Worm (Caenorhabditis elegans): Measurements from ENCODE around the gene F58F9.9.

- no peak for TF ChIP-seq ceh-82 (tag; optimal IDR thresholded peaks at IDR 0.05)
- TF ChIP-seq ama-1 (optimal IDR thresholded peaks at IDR 0.05), result no peak
- no peak for TF ChIP-seq tbx-2 (tag; optimal IDR thresholded peaks at IDR 0.05)
- no peak for TF ChIP-seq unc-39 (tag; optimal IDR thresholded peaks at IDR 0.05)
- no peak for TF ChIP-seq snpc-4 (tag; optimal IDR thresholded peaks at IDR 0.05)
- TF ChIP-seq ztf-11 (tag; optimal IDR thresholded peaks at IDR 0.05), result no peak
- no peak for TF ChIP-seq jun-1 (tag; optimal IDR thresholded peaks at IDR 0.05)
- no peak for TF ChIP-seq elt-1 (tag; optimal IDR thresholded peaks at IDR 0.05)
- TF ChIP-seq mdl-1 (tag; optimal IDR thresholded peaks at IDR 0.05), result no peak
- no peak for TF ChIP-seq nhr-25 (tag; optimal IDR thresholded peaks at IDR 0.05)
- no peak for TF ChIP-seq ceh-16 (tag; optimal IDR thresholded peaks at IDR 0.05)
- no peak for TF ChIP-seq ZK546.5 (tag; optimal IDR thresholded peaks at IDR 0.05)
- no peak for TF ChIP-seq nhr-12 (tag; optimal IDR thresholded peaks at IDR 0.05)
- no peak for TF ChIP-seq zag-1 (tag; optimal IDR thresholded peaks at IDR 0.05)
Observed at ce11 chrIV:6269346-6269745, 29.3 kb downstream of the F58F9.9 start, which contains the start of gene srv-30.
